Fruit fly (Drosophila melanogaster) whole organism, wandering third instar larva: ENCODE data around the gene Drak.

Experiments
- Dif ChIP-seq: fragments of 200-275, 200-300 bp; sonication (Bioruptor generic); optimal IDR thresholded peaks from 2 replicates; lab custom pipeline; 2018; ENCODE audit warnings: missing biosample characterization, missing genetic modification characterization; ENCODE audit not compliant: partially characterized antibody
- Hr78 ChIP-seq: fragments of >200 bp; optimal IDR thresholded peaks from 2 replicates; lab custom pipeline; 2017; ENCODE audit warnings: missing biosample characterization, missing genetic modification characterization
- Jra ChIP-seq: sonication (Bioruptor generic); optimal IDR thresholded peaks from 2 replicates; lab custom pipeline; 2016; ENCODE audit warnings: missing biosample characterization, missing genetic modification characterization
- Mio ChIP-seq: sonication (Bioruptor generic); optimal IDR thresholded peaks from 2 replicates; lab custom pipeline; 2016; ENCODE audit warnings: missing biosample characterization, missing genetic modification characterization
- br ChIP-seq: fragments of 200-800 bp; sonication (Bioruptor generic); optimal IDR thresholded peaks from 2 replicates; lab custom pipeline; 2016; ENCODE audit warnings: missing biosample characterization, missing genetic modification characterization
- dl ChIP-seq, 2 experiments: fragments of 175-275, 200-275 bp in 1 of 2; fragments of 200-275 bp in 1 of 2; sonication (Bioruptor generic); optimal IDR thresholded peaks; lab custom pipeline; 2018; ENCODE audit warnings: mild to moderate bottlenecking in 2 of 2, missing biosample characterization in 2 of 2, missing genetic modification characterization in 2 of 2, moderate library complexity in 2 of 2; ENCODE audit not compliant: partially characterized antibody in 2 of 2, insufficient read depth in 1 of 2
- h ChIP-seq: fragments of 200-800 bp; sonication (Bioruptor generic); optimal IDR thresholded peaks from 3 replicates; lab custom pipeline; 2016; ENCODE audit warnings: missing biosample characterization, mild to moderate bottlenecking, missing genetic modification characterization
- lola ChIP-seq: fragments of >200 bp; optimal IDR thresholded peaks from 2 replicates; lab custom pipeline; 2017; ENCODE audit warnings: missing biosample characterization, missing genetic modification characterization
- pan ChIP-seq: fragments of >200 bp; optimal IDR thresholded peaks from 2 replicates; lab custom pipeline; 2017
- psq ChIP-seq: fragments of 200-800 bp; sonication (Bioruptor generic); optimal IDR thresholded peaks from 3 replicates; lab custom pipeline; 2017; ENCODE audit warnings: missing biosample characterization, mild to moderate bottlenecking, missing genetic modification characterization, moderate library complexity
- sage ChIP-seq: fragments of 200-800 bp; sonication (Bioruptor generic); optimal IDR thresholded peaks from 2 replicates; lab custom pipeline; 2016; ENCODE audit warnings: missing biosample characterization, mild to moderate bottlenecking, missing genetic modification characterization
- sv ChIP-seq: fragments of 200-800 bp; sonication (Bioruptor generic); optimal IDR thresholded peaks from 3 replicates; lab custom pipeline; 2016; ENCODE audit warnings: missing biosample characterization, missing genetic modification characterization
- usp ChIP-seq: fragments of >200 bp; optimal IDR thresholded peaks from 2 replicates; lab custom pipeline; 2017; ENCODE audit warnings: missing biosample characterization, missing genetic modification characterization

DNA sequence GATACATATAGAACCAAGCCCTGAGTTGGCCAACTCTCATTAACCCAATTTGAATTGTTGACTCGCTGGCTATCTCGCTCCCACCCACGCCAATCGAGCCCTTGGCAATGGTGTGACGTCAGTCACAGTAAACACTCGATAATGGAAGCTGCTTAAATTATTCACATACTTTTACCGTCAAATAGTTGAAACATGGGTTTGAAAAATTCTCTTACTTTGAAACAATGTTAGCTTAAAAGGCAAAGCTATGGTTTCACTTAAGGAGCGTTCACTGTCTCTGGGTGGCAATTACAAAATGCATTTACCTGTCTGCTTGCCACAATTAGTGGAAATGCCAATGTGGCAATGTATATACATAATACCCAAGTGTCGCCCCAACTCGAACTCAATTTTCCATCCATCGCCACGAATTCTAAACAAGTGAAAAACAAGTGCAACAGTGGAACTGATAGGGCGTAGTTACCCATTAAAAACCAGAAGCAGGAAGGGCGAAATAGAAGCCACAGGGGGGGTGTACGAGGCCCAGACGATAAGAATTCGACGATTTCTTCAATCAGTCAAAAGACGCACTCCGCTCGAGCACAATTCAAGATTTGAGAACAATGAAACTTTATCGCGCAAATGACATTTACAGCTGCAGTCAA lies 43.3 kb upstream of the Drak start:
- peak; percentile 36 for TF ChIP-seq sv (GFP tag; lab: Kevin White, UChicago)
- no peak for TF ChIP-seq dl (GFP tag; optimal IDR thresholded peaks at IDR 0.05; lab: Kevin White, UChicago; ENCODE audit: insufficient read depth in 1 of 2, partially characterized antibody in 2 of 2)
- peak; percentile 87 for TF ChIP-seq br (GFP tag; lab: Kevin White, UChicago)
- no peak for TF ChIP-seq Hr78 (GFP tag; lab: Kevin White, UChicago)
- TF ChIP-seq h (GFP tag; lab: Kevin White, UChicago): peak; percentile 88
- TF ChIP-seq lola (GFP tag; lab: Kevin White, UChicago): no peak
- no peak for TF ChIP-seq usp
- TF ChIP-seq Mio (GFP tag; lab: Kevin White, UChicago): peak; percentile 30
- no peak for TF ChIP-seq Jra (GFP tag; lab: Kevin White, UChicago)
- no peak for TF ChIP-seq Dif (GFP tag; lab: Kevin White, UChicago)
- no peak for TF ChIP-seq pan
- TF ChIP-seq sage (GFP tag; lab: Kevin White, UChicago): peak; percentile 24
- peak; percentile 70 for TF ChIP-seq psq (GFP tag; lab: Kevin White, UChicago)
